Fruit fly (Drosophila melanogaster) whole organism, embryonic: ENCODE measurements around the gene CG6785.

Source experiments
- Atf6 ChIP-seq: fragments of 200-800 bp; sonication (Bioruptor generic); IDR thresholded peaks from 2 replicates; pipeline ENCODE4 v1.3.6; 2022; ENCODE audit warnings: missing biosample characterization, missing genetic modification characterization
- CG10209 ChIP-seq: fragments of 200-800 bp; sonication (Bioruptor generic); optimal IDR thresholded peaks from 3 replicates; lab custom pipeline; 2017; ENCODE audit warnings: missing biosample characterization, mild to moderate bottlenecking, missing genetic modification characterization, missing genetic modification reagents
- CG10462 ChIP-seq: fragments of 200-800 bp; sonication (Bioruptor generic); optimal IDR thresholded peaks from 2 replicates; lab custom pipeline; 2016; ENCODE audit warnings: missing biosample characterization, missing genetic modification characterization
- CG10565 ChIP-seq: fragments of 200-800 bp; sonication (Bioruptor generic); optimal IDR thresholded peaks from 3 replicates; lab custom pipeline; 2016; ENCODE audit warnings: missing biosample characterization, mild to moderate bottlenecking, missing genetic modification characterization
- CG12236 ChIP-seq: fragments of 200-800 bp; sonication (Bioruptor generic); optimal IDR thresholded peaks from 2 replicates; lab custom pipeline; 2016; ENCODE audit warnings: missing biosample characterization, missing genetic modification characterization
- CG13123 ChIP-seq: fragments of 200-800 bp; sonication (Bioruptor generic); optimal IDR thresholded peaks from 2 replicates; lab custom pipeline; 2016; ENCODE audit warnings: missing biosample characterization, missing genetic modification characterization
- CG13424 ChIP-seq: fragments of 200-800 bp; sonication (Bioruptor generic); optimal IDR thresholded peaks from 2 replicates; lab custom pipeline; 2019; ENCODE audit warnings: missing biosample characterization, mild to moderate bottlenecking, missing genetic modification characterization, moderate library complexity
- CG13775 ChIP-seq: fragments of 200-800 bp; sonication (Bioruptor generic); optimal IDR thresholded peaks from 3 replicates; lab custom pipeline; 2017; ENCODE audit warnings: missing biosample characterization, mild to moderate bottlenecking, missing genetic modification characterization
- CG15601 ChIP-seq: fragments of 200-800 bp; sonication (Bioruptor generic); optimal IDR thresholded peaks from 3 replicates; lab custom pipeline; 2019; ENCODE audit warnings: missing biosample characterization, mild to moderate bottlenecking, missing genetic modification characterization, moderate library complexity
- CG1602 ChIP-seq: fragments of 200-800 bp; sonication (Bioruptor generic); optimal IDR thresholded peaks from 3 replicates; lab custom pipeline; 2016; ENCODE audit warnings: missing biosample characterization, missing genetic modification characterization
- CG16863 ChIP-seq: fragments of 200-800 bp; sonication (Bioruptor generic); optimal IDR thresholded peaks from 3 replicates; lab custom pipeline; 2016; ENCODE audit warnings: missing biosample characterization, missing genetic modification characterization
- CG17328 ChIP-seq: fragments of 200-800 bp; sonication (Bioruptor generic); IDR thresholded peaks from 2 replicates; pipeline ENCODE4 v1.3.6; 2022; ENCODE audit warnings: missing biosample characterization, missing genetic modification characterization
- CG17361 ChIP-seq: fragments of 200-800 bp; sonication (Bioruptor generic); IDR thresholded peaks from 3 replicates; pipeline ENCODE4 v1.3.6; 2022; ENCODE audit warnings: missing biosample characterization, missing genetic modification characterization
- CG17802 ChIP-seq: fragments of 200-800 bp; sonication (Bioruptor generic); optimal IDR thresholded peaks from 2 replicates; lab custom pipeline; 2018; ENCODE audit warnings: missing biosample characterization, mild to moderate bottlenecking, missing genetic modification characterization, moderate library complexity
- CG31224 ChIP-seq: fragments of 200-800 bp; sonication (Bioruptor generic); IDR thresholded peaks from 2 replicates; pipeline ENCODE4 v1.3.6; 2022; ENCODE audit warnings: missing biosample characterization, missing genetic modification characterization
- CG4328 ChIP-seq: fragments of 200-800 bp; sonication (Bioruptor generic); optimal IDR thresholded peaks from 3 replicates; lab custom pipeline; 2017; ENCODE audit warnings: missing biosample characterization, missing genetic modification reagents, missing genetic modification characterization
- CG4854 ChIP-seq: fragments of 200-800 bp; sonication (Bioruptor generic); optimal IDR thresholded peaks from 2 replicates; lab custom pipeline; 2016; ENCODE audit warnings: missing biosample characterization, missing genetic modification characterization, inconsistent platforms
- CG6765 ChIP-seq: fragments of 200-800 bp; sonication (Bioruptor generic); optimal IDR thresholded peaks from 3 replicates; lab custom pipeline; 2017; ENCODE audit warnings: missing biosample characterization, mild to moderate bottlenecking, missing genetic modification characterization
- CG7271 ChIP-seq: fragments of 200-800 bp; sonication (Bioruptor generic); optimal IDR thresholded peaks from 2 replicates; lab custom pipeline; 2018; ENCODE audit warnings: missing biosample characterization, mild to moderate bottlenecking, missing genetic modification characterization, moderate library complexity
- CG7745 ChIP-seq: fragments of 200-800 bp; sonication (Bioruptor generic); optimal IDR thresholded peaks from 2 replicates; lab custom pipeline; 2018; ENCODE audit warnings: missing biosample characterization, mild to moderate bottlenecking, missing genetic modification characterization, moderate library complexity
- CG7928 ChIP-seq: fragments of 200-800 bp; sonication (Bioruptor generic); optimal IDR thresholded peaks from 2 replicates; lab custom pipeline; 2017; ENCODE audit warnings: missing biosample characterization, mild to moderate bottlenecking, missing genetic modification characterization
- CG8089 ChIP-seq: fragments of 200-800 bp; sonication (Bioruptor generic); optimal IDR thresholded peaks from 3 replicates; lab custom pipeline; 2016; ENCODE audit warnings: missing biosample characterization, missing genetic modification characterization
- CG8281 ChIP-seq: fragments of 200-800 bp; sonication (Bioruptor generic); optimal IDR thresholded peaks from 2 replicates; lab custom pipeline; 2018; ENCODE audit warnings: missing biosample characterization, mild to moderate bottlenecking, missing genetic modification characterization, moderate library complexity
- CG8290 ChIP-seq, 3 experiments: fragments of 200-800 bp; sonication (Bioruptor generic); optimal IDR thresholded peaks; 2 replicates each; lab custom pipeline; 2016 to 2019; ENCODE audit warnings: missing biosample characterization in 3 of 3, missing genetic modification characterization in 3 of 3, mild to moderate bottlenecking in 2 of 3, moderate library complexity in 1 of 3
- CG8359 ChIP-seq: fragments of 200-800 bp; sonication (Bioruptor generic); optimal IDR thresholded peaks from 2 replicates; lab custom pipeline; 2017; ENCODE audit warnings: missing biosample characterization, mild to moderate bottlenecking, missing genetic modification characterization, borderline replicate concordance
- CG8388 ChIP-seq: fragments of 200-800 bp; sonication (Bioruptor generic); optimal IDR thresholded peaks from 2 replicates; lab custom pipeline; 2019; ENCODE audit warnings: missing biosample characterization, mild to moderate bottlenecking, missing genetic modification characterization, moderate library complexity
- CG9932 ChIP-seq: fragments of 200-800 bp; sonication (Bioruptor generic); IDR thresholded peaks from 2 replicates; pipeline ENCODE4 v1.3.6; 2022; ENCODE audit warnings: missing biosample characterization, missing genetic modification characterization
- Dek ChIP-seq: fragments of 200-800 bp; sonication (Bioruptor generic); optimal IDR thresholded peaks from 3 replicates; lab custom pipeline; 2019; ENCODE audit warnings: missing biosample characterization, mild to moderate bottlenecking, missing genetic modification characterization, moderate library complexity
- H15 ChIP-seq: fragments of 200-800 bp; sonication (Bioruptor generic); IDR thresholded peaks from 3 replicates; pipeline ENCODE4 v1.3.6; 2022; ENCODE audit warnings: missing biosample characterization, missing genetic modification characterization
- Max ChIP-seq: fragments of 200-800 bp; sonication (Bioruptor generic); optimal IDR thresholded peaks from 2 replicates; lab custom pipeline; 2016; ENCODE audit warnings: missing biosample characterization, mild to moderate bottlenecking, missing genetic modification characterization
- Ptx1 ChIP-seq: fragments of 200-800 bp; sonication (Bioruptor generic); IDR thresholded peaks from 2 replicates; pipeline ENCODE4 v1.3.6; 2022; ENCODE audit warnings: missing biosample characterization, missing genetic modification characterization
- Scr ChIP-seq: fragments of 200-800 bp; sonication (Bioruptor generic); IDR thresholded peaks from 2 replicates; pipeline ENCODE4 v1.3.6; 2022; ENCODE audit warnings: missing biosample characterization, missing genetic modification characterization; ENCODE audit not compliant: partially characterized antibody
- amos ChIP-seq: fragments of 200-800 bp; sonication (Bioruptor generic); IDR thresholded peaks from 2 replicates; pipeline ENCODE4 v1.3.6; 2022; ENCODE audit warnings: missing biosample characterization, missing genetic modification characterization; ENCODE audit not compliant: partially characterized antibody
- bab2 ChIP-seq: fragments of 200-800 bp; sonication (Bioruptor generic); optimal IDR thresholded peaks from 2 replicates; lab custom pipeline; 2016; ENCODE audit warnings: missing biosample characterization, missing genetic modification characterization
- bsh ChIP-seq, 2 experiments: fragments of 200-800 bp; sonication (Bioruptor generic); optimal IDR thresholded peaks; 2 replicates each; lab custom pipeline; 2017 to 2018; ENCODE audit warnings: mild to moderate bottlenecking in 2 of 2, missing biosample characterization in 2 of 2, missing genetic modification characterization in 2 of 2, moderate library complexity in 1 of 2
- chinmo ChIP-seq: fragments of 200-800 bp; sonication (Bioruptor generic); IDR thresholded peaks from 4 replicates; pipeline ENCODE4 v1.3.6; 2022; ENCODE audit warnings: missing biosample characterization, missing genetic modification characterization; ENCODE audit not compliant: partially characterized antibody
- chn ChIP-seq: fragments of 200-800 bp; sonication (Bioruptor generic); optimal IDR thresholded peaks from 2 replicates; lab custom pipeline; 2016; ENCODE audit warnings: missing biosample characterization, missing genetic modification characterization
- corto ChIP-seq: fragments of 200-800 bp; sonication (Bioruptor generic); optimal IDR thresholded peaks from 2 replicates; lab custom pipeline; 2016; ENCODE audit warnings: missing biosample characterization, mild to moderate bottlenecking, missing genetic modification characterization, moderate library complexity
- gsb ChIP-seq: fragments of 200-800 bp; sonication (Bioruptor generic); IDR thresholded peaks from 2 replicates; pipeline ENCODE4 v1.3.6; 2022; ENCODE audit warnings: missing biosample characterization, missing genetic modification characterization
- lab ChIP-seq: fragments of 200-800 bp; sonication (Bioruptor generic); optimal IDR thresholded peaks from 3 replicates; lab custom pipeline; 2017; ENCODE audit warnings: missing biosample characterization, missing genetic modification characterization, mild to moderate bottlenecking, moderate library complexity, missing genetic modification reagents
- mam ChIP-seq: fragments of 200-800 bp; sonication (Bioruptor generic); optimal IDR thresholded peaks from 3 replicates; lab custom pipeline; 2016; ENCODE audit warnings: missing biosample characterization, missing genetic modification characterization
- pan ChIP-seq, 4 experiments: fragments of >200 bp in 3 of 4; fragments of 200-800 bp in 1 of 4; sonication (Bioruptor generic) in 1 of 4; optimal IDR thresholded peaks in 3 of 4; IDR thresholded peaks in 1 of 4; 2 replicates each; pipeline versions ENCODE4 v1.3.6 to Lab custom; 2017 to 2022; ENCODE audit warnings: missing biosample characterization in 2 of 4, missing genetic modification characterization in 2 of 4, mixed read lengths in 1 of 4
- peb ChIP-seq: fragments of 200-800 bp; sonication (Bioruptor generic); IDR thresholded peaks from 2 replicates; pipeline ENCODE4 v1.3.6; 2022; ENCODE audit warnings: missing biosample characterization, missing genetic modification characterization
- ranshi ChIP-seq: fragments of 200-800 bp; sonication (Bioruptor generic); IDR thresholded peaks from 2 replicates; pipeline ENCODE4 v1.3.6; 2022; ENCODE audit warnings: missing biosample characterization, missing genetic modification characterization
- sens-2 ChIP-seq: fragments of 200-800 bp; sonication (Bioruptor generic); IDR thresholded peaks from 2 replicates; pipeline ENCODE4 v1.3.6; 2022; ENCODE audit warnings: missing biosample characterization, missing genetic modification characterization
- stc ChIP-seq: fragments of 200-800 bp; sonication (Bioruptor generic); IDR thresholded peaks from 2 replicates; pipeline ENCODE4 v1.3.6; 2022; ENCODE audit warnings: missing biosample characterization, missing genetic modification characterization
- stwl ChIP-seq: fragments of 200-800 bp; sonication (Bioruptor generic); optimal IDR thresholded peaks from 3 replicates; lab custom pipeline; 2018; ENCODE audit warnings: missing biosample characterization, mild to moderate bottlenecking, missing genetic modification characterization, moderate library complexity
- tx ChIP-seq: fragments of 200-800 bp; sonication (Bioruptor generic); optimal IDR thresholded peaks from 2 replicates; lab custom pipeline; 2016; ENCODE audit warnings: missing biosample characterization, missing genetic modification characterization
- vnd ChIP-seq: fragments of 200-800 bp; sonication (Bioruptor generic); IDR thresholded peaks from 3 replicates; pipeline ENCODE4 v1.3.6; 2022; ENCODE audit warnings: missing biosample characterization, missing genetic modification characterization; ENCODE audit not compliant: partially characterized antibody

Gene CG6785

DNA sequence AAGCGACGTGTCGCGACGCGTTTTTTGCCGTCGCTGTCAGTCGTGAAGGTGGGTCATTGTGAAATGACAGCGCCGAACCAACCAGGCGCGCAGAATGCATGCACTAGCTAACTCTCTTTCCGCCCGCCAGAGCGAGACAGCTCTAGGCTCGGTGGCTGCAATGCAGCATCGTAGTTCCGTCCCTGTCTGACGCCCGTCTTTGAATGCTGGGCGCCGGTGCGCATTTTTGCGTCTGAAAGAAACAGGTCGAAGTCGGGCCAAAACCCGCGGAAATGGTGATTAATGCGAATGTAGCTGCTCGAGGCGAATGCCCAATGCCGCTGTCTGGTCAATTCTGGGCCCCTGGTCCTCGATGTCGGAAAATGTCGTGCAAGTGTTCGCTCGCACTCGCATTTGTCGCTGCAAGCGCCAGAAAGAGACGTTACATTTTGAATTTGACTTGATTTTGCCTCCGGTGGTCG lies 37.6 kb downstream of the CG6785 start (continued):
- TF ChIP-seq sens-2 (GFP tag; lab: Robert Waterston, UW) = no peak
- no peak for TF ChIP-seq chinmo
- TF ChIP-seq CG8089 = peak; percentile 66
- peak; percentile 47 for TF ChIP-seq Dek (tag; lab: Kevin White, UChicago)
- TF ChIP-seq CG31224 (GFP tag; lab: Robert Waterston, UW) = no peak
- no peak for TF ChIP-seq CG17328 (GFP tag; lab: Robert Waterston, UW)
- peak; percentile 100 for TF ChIP-seq CG8359 (GFP tag; lab: Kevin White, UChicago)
- TF ChIP-seq CG17361 (GFP tag; lab: Robert Waterston, UW) = no peak
- no peak for TF ChIP-seq stc (GFP tag; lab: Robert Waterston, UW)
- no peak for TF ChIP-seq ranshi (GFP tag; lab: Robert Waterston, UW)
- no peak for TF ChIP-seq H15 (GFP tag; lab: Robert Waterston, UW)
- no peak for TF ChIP-seq Atf6 (GFP tag; lab: Robert Waterston, UW)
- TF ChIP-seq CG6765 (GFP tag; lab: Kevin White, UChicago) = peak; percentile 52
- peak; percentile 83 for TF ChIP-seq lab (GFP tag; lab: Kevin White, UChicago)
- no peak for TF ChIP-seq CG7271
- TF ChIP-seq CG10565 (GFP tag; lab: Kevin White, UChicago) = no peak
- no peak for TF ChIP-seq CG7745 (tag; lab: Kevin White, UChicago)
- peak; percentile 19 for TF ChIP-seq CG13424 (tag; lab: Kevin White, UChicago)
- peak; percentile 41 for TF ChIP-seq CG13775 (GFP tag; lab: Kevin White, UChicago)
- TF ChIP-seq CG9932 = no peak
- TF ChIP-seq CG4854 (GFP tag; lab: Kevin White, UChicago) = no peak
- TF ChIP-seq CG10209 (GFP tag; lab: Kevin White, UChicago) = peak; percentile 47
- TF ChIP-seq Max = peak; percentile 26
- no peak for TF ChIP-seq CG13123 (GFP tag; lab: Kevin White, UChicago)
- no peak for TF ChIP-seq CG17802 (tag; lab: Kevin White, UChicago)
- no peak for TF ChIP-seq bab2 (GFP tag; lab: Kevin White, UChicago)
- no peak for TF ChIP-seq pan (optimal IDR thresholded peaks at IDR 0.05; lab: Kevin White, UChicago)
- no peak for TF ChIP-seq pan (GFP tag; optimal IDR thresholded peaks at IDR 0.05 in 1 of 2, IDR thresholded peaks at IDR 0.05 in 1 of 2)
- no peak for TF ChIP-seq Scr (GFP tag; lab: Robert Waterston, UW)
- TF ChIP-seq CG10462 = no peak
- TF ChIP-seq CG1602 (GFP tag; lab: Kevin White, UChicago) = no peak
- no peak for TF ChIP-seq Ptx1 (GFP tag; lab: Robert Waterston, UW)
- peak; percentile 16 for TF ChIP-seq CG12236 (GFP tag; lab: Kevin White, UChicago)
- peak; percentile 36 for TF ChIP-seq CG7928
- no peak for TF ChIP-seq peb (GFP tag; lab: Robert Waterston, UW)
- TF ChIP-seq CG4328 (GFP tag; lab: Kevin White, UChicago) = peak; percentile 56
- no peak for TF ChIP-seq vnd (GFP tag; lab: Robert Waterston, UW)
- no peak for TF ChIP-seq CG16863
- peak; percentile 12 for TF ChIP-seq mam
- peak; percentile 38 to 75 for TF ChIP-seq bsh (GFP tag; optimal IDR thresholded peaks at IDR 0.05; lab: Kevin White, UChicago)
- TF ChIP-seq amos (GFP tag; lab: Robert Waterston, UW) = no peak
- TF ChIP-seq CG8290 (GFP tag; optimal IDR thresholded peaks at IDR 0.05; lab: Kevin White, UChicago) = peak; percentile 53
- TF ChIP-seq CG8290 (tag; optimal IDR thresholded peaks at IDR 0.05; lab: Kevin White, UChicago) = peak; percentile 90 to 93
- peak; percentile 59 for TF ChIP-seq CG8388 (GFP tag; lab: Kevin White, UChicago)
- no peak for TF ChIP-seq corto (GFP tag; lab: Kevin White, UChicago)
- TF ChIP-seq gsb (GFP tag; lab: Robert Waterston, UW) = no peak
- TF ChIP-seq tx = no peak
- TF ChIP-seq CG15601 = peak; percentile 93
- TF ChIP-seq chn (GFP tag; lab: Kevin White, UChicago) = peak; percentile 92
- peak; percentile 43 for TF ChIP-seq stwl
- no peak for TF ChIP-seq CG8281 (tag; lab: Kevin White, UChicago)
